Fruit fly (Drosophila melanogaster) Kc167 (cell line): ENCODE data around the gene RpS7.

Experiments used
- Myc ChIP-seq: fragments of >200 bp; optimal IDR thresholded peaks from 2 replicates; lab custom pipeline; 2017; ENCODE audit warnings: missing external identifiers
- Sin3A ChIP-seq: fragments of >200 bp; optimal IDR thresholded peaks from 2 replicates; lab custom pipeline; 2018; ENCODE audit warnings: missing external identifiers
- h ChIP-seq: fragments of >200 bp; optimal IDR thresholded peaks from 3 replicates; lab custom pipeline; 2018; ENCODE audit warnings: missing external identifiers
- insv ChIP-seq: fragments of >200 bp; optimal IDR thresholded peaks from 3 replicates; lab custom pipeline; 2018; ENCODE audit warnings: missing external identifiers
- psq ChIP-seq: fragments of >200 bp; optimal IDR thresholded peaks from 2 replicates; lab custom pipeline; 2017; ENCODE audit warnings: missing external identifiers
- ttk ChIP-seq: sonication (Bioruptor generic); optimal IDR thresholded peaks from 2 replicates; lab custom pipeline; 2017; ENCODE audit warnings: missing external identifiers

DNA sequence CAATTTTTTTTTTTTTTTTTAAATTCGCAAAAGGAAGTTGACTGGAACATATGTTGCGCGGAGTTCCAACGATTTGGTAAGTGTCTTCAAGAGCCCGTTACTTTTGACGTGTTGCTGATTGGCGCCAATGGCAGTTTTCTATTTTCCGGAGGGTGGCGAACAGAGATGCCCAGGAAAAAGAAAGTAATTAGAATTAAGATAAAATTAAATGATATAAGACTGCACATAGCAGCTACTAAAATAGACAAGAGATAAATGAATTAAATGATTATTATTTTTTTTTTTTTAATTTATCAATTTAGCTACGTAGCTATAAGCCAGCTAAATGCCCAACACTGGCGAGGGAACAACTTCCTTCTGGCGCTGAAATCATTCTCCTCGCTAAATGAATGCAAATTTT is 13.4 kb upstream of the RpS7 start:
- TF ChIP-seq h (lab: Kevin White, UChicago) (no peak), psq (no peak), Sin3A (lab: Kevin White, UChicago) (no peak), ttk (no peak), Myc (lab: Kevin White, UChicago) (no peak), insv (lab: Kevin White, UChicago) (no peak)
